Fruit fly (Drosophila melanogaster) whole organism, prepupa: Measurements from ENCODE around the gene cmb.

Experiments used
- CG15336 ChIP-seq: fragments of 200-800 bp; sonication (Bioruptor generic); IDR thresholded peaks from 2 replicates; pipeline ENCODE4 v1.3.6; 2022; ENCODE audit warnings: missing biosample characterization, missing genetic modification characterization
- CG16779 ChIP-seq: fragments of 200-800 bp; sonication (Bioruptor generic); optimal IDR thresholded peaks from 3 replicates; lab custom pipeline; 2017; ENCODE audit warnings: missing biosample characterization, mild to moderate bottlenecking, missing genetic modification characterization
- CG6276 ChIP-seq: fragments of 200-800 bp; sonication (Bioruptor generic); optimal IDR thresholded peaks from 2 replicates; lab custom pipeline; 2017; ENCODE audit warnings: missing biosample characterization, mild to moderate bottlenecking, missing genetic modification characterization
- CG8119 ChIP-seq: fragments of 200-800 bp; sonication (Bioruptor generic); IDR thresholded peaks from 3 replicates; pipeline ENCODE4 v1.3.6; 2022; ENCODE audit warnings: missing biosample characterization, missing genetic modification characterization
- Eip75B ChIP-seq: fragments of 200-800 bp; sonication (Bioruptor generic); optimal IDR thresholded peaks from 3 replicates; lab custom pipeline; 2016; ENCODE audit warnings: missing biosample characterization, missing genetic modification characterization
- Ets21C ChIP-seq: fragments of 200-800 bp; sonication (Bioruptor generic); optimal IDR thresholded peaks from 3 replicates; lab custom pipeline; 2016; ENCODE audit warnings: missing biosample characterization, missing genetic modification characterization
- Sox15 ChIP-seq: fragments of 200-800 bp; sonication (Bioruptor generic); optimal IDR thresholded peaks from 3 replicates; lab custom pipeline; 2016; ENCODE audit warnings: missing biosample characterization, missing genetic modification characterization
- acj6 ChIP-seq: fragments of 200-800 bp; sonication (Bioruptor generic); optimal IDR thresholded peaks from 3 replicates; lab custom pipeline; 2016; ENCODE audit warnings: missing biosample characterization, missing genetic modification characterization
- cyc ChIP-seq: fragments of 200-800 bp; sonication (Bioruptor generic); optimal IDR thresholded peaks from 3 replicates; lab custom pipeline; 2016; ENCODE audit warnings: missing biosample characterization, missing genetic modification characterization
- net ChIP-seq: fragments of 200-800 bp; sonication (Bioruptor generic); optimal IDR thresholded peaks from 3 replicates; lab custom pipeline; 2016; ENCODE audit warnings: missing biosample characterization, missing genetic modification characterization
- spab ChIP-seq: fragments of 200-800 bp; sonication (Bioruptor generic); optimal IDR thresholded peaks from 2 replicates; lab custom pipeline; 2017; ENCODE audit warnings: missing biosample characterization, mild to moderate bottlenecking, missing genetic modification characterization, missing genetic modification reagents
- svp ChIP-seq: fragments of 200-800 bp; sonication (Bioruptor generic); peaks from one replicate; lab custom pipeline; 2016; ENCODE audit warnings: missing biosample characterization, missing genetic modification characterization
- topi ChIP-seq: fragments of 200-800 bp; sonication (Bioruptor generic); optimal IDR thresholded peaks from 3 replicates; lab custom pipeline; 2016; ENCODE audit warnings: missing biosample characterization, missing genetic modification characterization

dm6 chr3L:13476070-13476469 is 33.7 kb downstream of the cmb start:
- no peak for TF ChIP-seq CG6276
- TF ChIP-seq Sox15: no peak
- TF ChIP-seq Ets21C (GFP tag; lab: Kevin White, UChicago): no peak
- no peak for TF ChIP-seq topi
- no peak for TF ChIP-seq svp
- TF ChIP-seq CG16779: no peak
- no peak for TF ChIP-seq acj6 (GFP tag; lab: Kevin White, UChicago)
- TF ChIP-seq spab (GFP tag; lab: Kevin White, UChicago): no peak
- TF ChIP-seq Eip75B (GFP tag; lab: Kevin White, UChicago): no peak
- TF ChIP-seq CG8119: 0 out of 3 replicates have a peak, but pooled peaks have one; percentile 11
- no peak for TF ChIP-seq cyc (GFP tag; lab: Kevin White, UChicago)
- TF ChIP-seq CG15336 (GFP tag; lab: Robert Waterston, UW): peak; percentile 59
- no peak for TF ChIP-seq net (GFP tag; lab: Kevin White, UChicago)
